Fruit fly (Drosophila melanogaster): ENCODE results near the gene Sec8.

- no peak for TF ChIP-seq pan (optimal IDR thresholded peaks at IDR 0.05)
- TF ChIP-seq CG8478 (optimal IDR thresholded peaks at IDR 0.05), result no peak
Observed at dm6 chr3R:5780976-5781375, 22.2 kb upstream of the Sec8 start, which contains the start of gene CG2082.
